Worm (Caenorhabditis elegans) whole organism, midembryonic: ENCODE measurements around the gene F08F8.10.

Experiments used
- T22C8.4 ChIP-seq: fragments of 200-800 bp; sonication (Bioruptor generic); IDR thresholded peaks from 2 replicates; pipeline ENCODE4 v1.3.6; 2022; ENCODE audit warnings: missing genetic modification characterization, missing compliant biosample characterization
- cog-1 ChIP-seq: sonication (generic microtip); optimal IDR thresholded peaks from 2 replicates; lab custom pipeline; 2016; ENCODE audit warnings: missing genetic modification characterization, missing compliant biosample characterization
- flt-1 ChIP-seq: fragments of 200-800 bp; sonication (Bioruptor generic); IDR thresholded peaks from 2 replicates; pipeline ENCODE4 v1.3.6; 2022; ENCODE audit warnings: missing genetic modification characterization, missing compliant biosample characterization
- klf-2 ChIP-seq: fragments of 200-800 bp; sonication (Bioruptor generic); conservative IDR thresholded peaks from 2 replicates; pipeline ENCODE4 v1.3.6; 2022; ENCODE audit warnings: missing genetic modification reagents, missing genetic modification characterization, missing compliant biosample characterization
- ref-1 ChIP-seq: fragments of 200-800 bp; sonication (Bioruptor generic); conservative IDR thresholded peaks from 2 replicates; pipeline ENCODE4 v1.3.6; 2022; ENCODE audit warnings: missing genetic modification reagents, missing genetic modification characterization, missing compliant biosample characterization

ce11 chrIII:7357356-7357755, at the start of gene F08F8.10:
- TF ChIP-seq T22C8.4 (no peak), klf-2 (no peak), cog-1 (peak; percentile 19), flt-1 (GFP tag; lab: Robert Waterston, UW) (no peak), ref-1 (GFP tag; lab: Robert Waterston, UW) (no peak)
